Fruit fly (Drosophila melanogaster): ENCODE data around the gene Gal.
A peak's percentile ranks its signal among the peaks of the same experiment; 100 is the strongest.

The Gal gene

dm6 chr2L:5980862-5981432 is 25.7 kb downstream of the Gal start, which contains the start of gene chic (continued):
- no peak for TF ChIP-seq stc (GFP tag; IDR thresholded peaks at IDR 0.05)
- TF ChIP-seq E2f2 (GFP tag; IDR thresholded peaks at IDR 0.05), result no peak
- peak; percentile 27 for TF ChIP-seq Fer3 (tag; optimal IDR thresholded peaks at IDR 0.05)
- TF ChIP-seq pb (GFP tag; optimal IDR thresholded peaks at IDR 0.05), result no peak
- TF ChIP-seq hb (GFP tag; IDR thresholded peaks at IDR 0.05; ENCODE audit: partially characterized antibody), result no peak
- TF ChIP-seq sens-2 (GFP tag; IDR thresholded peaks at IDR 0.05), result no peak
- TF ChIP-seq CG15696 (tag; optimal IDR thresholded peaks at IDR 0.05), result no peak
- no peak for TF ChIP-seq CG7556 (GFP tag; optimal IDR thresholded peaks at IDR 0.05)
- TF ChIP-seq fd3F (GFP tag; optimal IDR thresholded peaks at IDR 0.05), result no peak
- TF ChIP-seq CG10565 (GFP tag; optimal IDR thresholded peaks at IDR 0.05), result no peak
- TF ChIP-seq corto (GFP tag; optimal IDR thresholded peaks at IDR 0.05), result no peak
- no peak for TF ChIP-seq sr (GFP tag; IDR thresholded peaks at IDR 0.05)
- TF ChIP-seq Max (GFP tag; optimal IDR thresholded peaks at IDR 0.05), result no peak
- TF ChIP-seq CG32767 (GFP tag; IDR thresholded peaks at IDR 0.05), result no peak
- no peak for TF ChIP-seq mld (GFP tag; IDR thresholded peaks at IDR 0.05; ENCODE audit: partially characterized antibody)
- TF ChIP-seq CG17568 (GFP tag; optimal IDR thresholded peaks at IDR 0.05), result no peak
- no peak for TF ChIP-seq Chrac-16 (GFP tag; optimal IDR thresholded peaks at IDR 0.05)
- peak; percentile 66 for TF ChIP-seq CG9797 (GFP tag; optimal IDR thresholded peaks at IDR 0.05)
- no peak for TF ChIP-seq Ravus (GFP tag; IDR thresholded peaks at IDR 0.05)
- no peak for TF ChIP-seq Optix (GFP tag; IDR thresholded peaks at IDR 0.05)
- no peak for TF ChIP-seq Dfd (GFP tag; optimal IDR thresholded peaks at IDR 0.05)
- TF ChIP-seq Tbp (GFP tag; optimal IDR thresholded peaks at IDR 0.05), result no peak
- TF ChIP-seq cwo (GFP tag; optimal IDR thresholded peaks at IDR 0.05), result no peak
- TF ChIP-seq Doc3 (GFP tag; IDR thresholded peaks at IDR 0.05; ENCODE audit: partially characterized antibody), result no peak
- TF ChIP-seq Oli (tag; optimal IDR thresholded peaks at IDR 0.05), result no peak
- no peak for TF ChIP-seq bcd (GFP tag; optimal IDR thresholded peaks at IDR 0.05)
- TF ChIP-seq usp (GFP tag; optimal IDR thresholded peaks at IDR 0.05), result no peak
- TF ChIP-seq klu (GFP tag; IDR thresholded peaks at IDR 0.05), result no peak
- peak in 1 of 2 experiments; percentile 20 for TF ChIP-seq Eip74EF (GFP tag; optimal IDR thresholded peaks at IDR 0.05)
- TF ChIP-seq gcm (GFP tag; optimal IDR thresholded peaks at IDR 0.05), result no peak
- TF ChIP-seq CG2120 (GFP tag; optimal IDR thresholded peaks at IDR 0.05), result peak; percentile 40
- TF ChIP-seq CG17829 (tag; optimal IDR thresholded peaks at IDR 0.05), result peak; percentile 21
- TF ChIP-seq CG31224 (GFP tag; IDR thresholded peaks at IDR 0.05), result no peak
- TF ChIP-seq CG3838 (GFP tag; optimal IDR thresholded peaks at IDR 0.05), result no peak
- TF ChIP-seq CG1832 (GFP tag; optimal IDR thresholded peaks at IDR 0.05), result no peak
- no peak for TF ChIP-seq CG4360 (GFP tag; IDR thresholded peaks at IDR 0.05)
- no peak for TF ChIP-seq CG13624 (GFP tag; optimal IDR thresholded peaks at IDR 0.05)
- no peak for TF ChIP-seq prd (optimal IDR thresholded peaks at IDR 0.05)
- TF ChIP-seq prd (GFP tag; IDR thresholded peaks at IDR 0.05), result no peak
- no peak for TF ChIP-seq shn (GFP tag; optimal IDR thresholded peaks at IDR 0.05)
- no peak for TF ChIP-seq CG33557 (GFP tag; optimal IDR thresholded peaks at IDR 0.05)
- TF ChIP-seq salm (tag; optimal IDR thresholded peaks at IDR 0.05), result no peak
- no peak for TF ChIP-seq HLH3B (GFP tag; IDR thresholded peaks at IDR 0.05)
- no peak for TF ChIP-seq CG4730 (GFP tag; IDR thresholded peaks at IDR 0.05)
- TF ChIP-seq ato (GFP tag; IDR thresholded peaks at IDR 0.05; ENCODE audit: partially characterized antibody), result no peak
- peak; percentile 16 for TF ChIP-seq CG18599 (GFP tag; optimal IDR thresholded peaks at IDR 0.05)
- TF ChIP-seq CG4404 (GFP tag; IDR thresholded peaks at IDR 0.05), result no peak
- TF ChIP-seq Ssrp (tag; optimal IDR thresholded peaks at IDR 0.05), result no peak
- no peak for TF ChIP-seq CG8359 (GFP tag; optimal IDR thresholded peaks at IDR 0.05; ENCODE audit: borderline replicate concordance)
- no peak for TF ChIP-seq CG17385 (GFP tag; optimal IDR thresholded peaks at IDR 0.05)
- peak; percentile 23 for TF ChIP-seq Ets97D (GFP tag; optimal IDR thresholded peaks at IDR 0.05)

Data from whole organism, embryonic.